Worm (Caenorhabditis elegans) whole organism, late embryonic: Measurements from ENCODE around the gene F26G1.5.

Source experiments
- C38D4.7 ChIP-seq: fragments of 200-800 bp; sonication (Bioruptor generic); optimal IDR thresholded peaks from 2 replicates; lab custom pipeline; 2018; ENCODE audit warnings: mild to moderate bottlenecking, missing genetic modification characterization, moderate library complexity, missing compliant biosample characterization
- ama-1 ChIP-seq: fragments of 150-350 bp; optimal IDR thresholded peaks from 2 replicates; lab custom pipeline; 2014
- ceh-14 ChIP-seq: sonication (generic microtip); optimal IDR thresholded peaks from 2 replicates; lab custom pipeline; 2016; ENCODE audit warnings: missing genotype, missing genetic modification characterization, missing compliant biosample characterization
- dmd-4 ChIP-seq: sonication (generic microtip); optimal IDR thresholded peaks from 2 replicates; lab custom pipeline; 2016; ENCODE audit warnings: borderline replicate concordance, missing genetic modification characterization, missing compliant biosample characterization
- eyg-1 ChIP-seq: sonication (generic microtip); optimal IDR thresholded peaks from 2 replicates; lab custom pipeline; 2016; ENCODE audit warnings: missing genotype, missing genetic modification characterization, missing compliant biosample characterization
- hlh-15 ChIP-seq: sonication (generic microtip); optimal IDR thresholded peaks from 2 replicates; lab custom pipeline; 2016; ENCODE audit warnings: missing genetic modification characterization, missing compliant biosample characterization
- nfya-1 ChIP-seq: sonication (generic microtip); optimal IDR thresholded peaks from 2 replicates; lab custom pipeline; 2017; ENCODE audit warnings: missing genetic modification characterization, mild to moderate bottlenecking, missing compliant biosample characterization, antibody characterized with exemption, moderate library complexity
- pat-9 ChIP-seq: fragments of 200-800 bp; sonication (Bioruptor generic); optimal IDR thresholded peaks from 2 replicates; lab custom pipeline; 2018; ENCODE audit warnings: mild to moderate bottlenecking, missing genetic modification characterization, moderate library complexity, missing compliant biosample characterization
- pros-1 ChIP-seq: fragments of 150-350 bp; optimal IDR thresholded peaks from 2 replicates; lab custom pipeline; 2014; ENCODE audit warnings: missing biosample characterization, missing genetic modification reagents, missing genetic modification characterization
- sox-4 ChIP-seq: sonication (generic microtip); optimal IDR thresholded peaks from 2 replicates; lab custom pipeline; 2017; ENCODE audit warnings: mild to moderate bottlenecking, missing genetic modification characterization, inconsistent platforms, missing compliant biosample characterization
- syd-9 ChIP-seq: sonication (generic microtip); optimal IDR thresholded peaks from 2 replicates; lab custom pipeline; 2016; ENCODE audit warnings: mild to moderate bottlenecking, missing genetic modification characterization, moderate library complexity, missing compliant biosample characterization
- unc-86 ChIP-seq: sonication (generic microtip); optimal IDR thresholded peaks from 2 replicates; lab custom pipeline; 2016; ENCODE audit warnings: missing genetic modification characterization, missing compliant biosample characterization

ce11 chrII:4790687-4791086 is 19.5 kb upstream of the F26G1.5 start:
- TF ChIP-seq nfya-1 (tag; lab: Kevin White, UChicago) (no peak), hlh-15 (tag; lab: Kevin White, UChicago) (no peak), dmd-4 (tag; lab: Kevin White, UChicago) (no peak), unc-86 (no peak), sox-4 (no peak), ceh-14 (tag; lab: Kevin White, UChicago) (no peak), pros-1 (tag; lab: Kevin White, UChicago) (no peak), syd-9 (tag; lab: Kevin White, UChicago) (no peak), pat-9 (tag; lab: Kevin White, UChicago) (no peak), ama-1 (lab: Kevin White, UChicago) (no peak), eyg-1 (tag; lab: Kevin White, UChicago) (no peak), C38D4.7 (GFP tag; lab: Kevin White, UChicago) (no peak)
